Worm (Caenorhabditis elegans) whole organism, L4 larva: ENCODE results near the gene twk-36.

Source experiments
- F26F4.8 ChIP-seq: fragments of 200-800 bp; sonication (Bioruptor generic); conservative IDR thresholded peaks from 2 replicates; pipeline ENCODE4 v1.3.6; 2022; ENCODE audit warnings: missing genetic modification characterization, missing compliant biosample characterization
- F44E2.7 ChIP-seq: fragments of 200-800 bp; sonication (Bioruptor generic); IDR thresholded peaks from 2 replicates; pipeline ENCODE4 v2.1.2; 2022; ENCODE audit warnings: missing genetic modification characterization, missing compliant biosample characterization
- T26A8.4 ChIP-seq: fragments of 200-800 bp; sonication (Bioruptor generic); IDR thresholded peaks from 2 replicates; pipeline ENCODE4 v1.3.6; 2022; ENCODE audit warnings: missing genetic modification characterization, missing compliant biosample characterization
- Y48G9A.11 ChIP-seq: fragments of 200-800 bp; sonication (Bioruptor generic); IDR thresholded peaks from 2 replicates; pipeline ENCODE4 v1.3.6; 2022; ENCODE audit warnings: missing genetic modification reagents, missing genetic modification characterization, missing compliant biosample characterization
- Y5F2A.4 ChIP-seq: fragments of 200-800 bp; sonication (Bioruptor generic); optimal IDR thresholded peaks from 2 replicates; lab custom pipeline; 2018; ENCODE audit warnings: mild to moderate bottlenecking, missing genetic modification characterization, missing compliant biosample characterization
- ZK337.2 ChIP-seq: fragments of 200-800 bp; sonication (Bioruptor generic); IDR thresholded peaks from 2 replicates; pipeline ENCODE4 v1.3.6; 2022; ENCODE audit warnings: missing genetic modification reagents, missing genetic modification characterization, missing compliant biosample characterization
- aha-1 ChIP-seq: fragments of 150-350 bp; peaks from one replicate; lab custom pipeline; 2014; ENCODE audit warnings: missing biosample characterization, missing genetic modification characterization
- arid-1 ChIP-seq: fragments of 200-800 bp; sonication (Bioruptor generic); conservative IDR thresholded peaks from 2 replicates; pipeline ENCODE4 v1.3.6; 2022; ENCODE audit warnings: missing genetic modification reagents, missing genetic modification characterization, missing compliant biosample characterization
- attf-4 ChIP-seq: sonication (generic microtip); optimal IDR thresholded peaks from 3 replicates; lab custom pipeline; 2017; ENCODE audit warnings: missing biosample characterization, missing genetic modification characterization
- ceh-20 ChIP-seq: fragments of 200-800 bp; sonication (Bioruptor generic); IDR thresholded peaks from 2 replicates; pipeline ENCODE4 v1.3.6; 2022; ENCODE audit warnings: missing genetic modification reagents, missing genetic modification characterization, missing compliant biosample characterization
- ceh-32 ChIP-seq: sonication (generic microtip); optimal IDR thresholded peaks from 2 replicates; lab custom pipeline; 2016; ENCODE audit warnings: mild to moderate bottlenecking, missing genetic modification characterization, missing compliant biosample characterization; ENCODE audit not compliant: poor library complexity
- ceh-44 ChIP-seq: fragments of 200-800 bp; sonication (Bioruptor generic); IDR thresholded peaks from 2 replicates; pipeline ENCODE4 v1.3.6; 2022; ENCODE audit warnings: missing genetic modification reagents, missing genetic modification characterization, missing compliant biosample characterization
- ces-1 ChIP-seq: fragments of 150-350 bp; sonication (generic microtip); optimal IDR thresholded peaks from 4 replicates; lab custom pipeline; 2014; ENCODE audit warnings: missing biosample characterization, missing genetic modification reagents, missing genetic modification characterization
- ctbp-1 ChIP-seq: fragments of 200-800 bp; sonication (Bioruptor generic); IDR thresholded peaks from 2 replicates; pipeline ENCODE4 v1.3.6; 2022; ENCODE audit warnings: missing genetic modification reagents, missing genetic modification characterization, missing compliant biosample characterization
- daf-19 ChIP-seq: fragments of 200-800 bp; sonication (Bioruptor generic); conservative IDR thresholded peaks from 2 replicates; pipeline ENCODE4 v1.3.6; 2022; ENCODE audit warnings: missing genetic modification characterization, missing compliant biosample characterization
- dmd-8 ChIP-seq: fragments of 200-800 bp; sonication (Bioruptor generic); IDR thresholded peaks from 2 replicates; pipeline ENCODE4 v1.3.6; 2022; ENCODE audit warnings: missing genetic modification characterization, missing compliant biosample characterization
- dmd-9 ChIP-seq: fragments of 200-800 bp; sonication (Bioruptor generic); IDR thresholded peaks from 2 replicates; pipeline ENCODE4 v1.3.6; 2022; ENCODE audit warnings: missing genetic modification reagents, missing genetic modification characterization, missing compliant biosample characterization
- lim-7 ChIP-seq: fragments of 200-800 bp; sonication (Bioruptor generic); IDR thresholded peaks from 2 replicates; pipeline ENCODE4 v1.3.6; 2022; ENCODE audit warnings: missing genetic modification characterization, missing compliant biosample characterization
- lin-1 ChIP-seq: fragments of 200-800 bp; sonication (Bioruptor generic); IDR thresholded peaks from 2 replicates; pipeline ENCODE4 v1.3.6; 2022; ENCODE audit warnings: missing genetic modification reagents, missing genetic modification characterization, missing compliant biosample characterization
- lin-29 ChIP-seq: fragments of 200-800 bp; sonication (Bioruptor generic); IDR thresholded peaks from 2 replicates; pipeline ENCODE4 v1.3.6; 2022; ENCODE audit warnings: missing genetic modification reagents, missing genetic modification characterization, missing compliant biosample characterization
- lin-39 ChIP-seq: fragments of 150-350 bp; optimal IDR thresholded peaks from 2 replicates; lab custom pipeline; 2014; ENCODE audit warnings: missing biosample characterization, missing genetic modification reagents, missing genetic modification characterization
- mdl-1 ChIP-seq, 2 experiments: fragments of 150-350 bp in 1 of 2; sonication (generic microtip) in 1 of 2; optimal IDR thresholded peaks; 2 replicates each; lab custom pipeline; 2014 to 2017; ENCODE audit warnings: missing biosample characterization in 2 of 2, missing genetic modification characterization in 2 of 2
- mep-1 ChIP-seq: fragments of 150-350 bp; sonication (generic microtip); optimal IDR thresholded peaks from 3 replicates; lab custom pipeline; 2014; ENCODE audit warnings: missing biosample characterization, missing genetic modification characterization
- mes-2 ChIP-seq: sonication (generic microtip); optimal IDR thresholded peaks from 2 replicates; lab custom pipeline; 2016; ENCODE audit warnings: missing genotype, mild to moderate bottlenecking, missing genetic modification characterization, missing compliant biosample characterization; ENCODE audit not compliant: poor library complexity, severe bottlenecking
- mxl-3 ChIP-seq: fragments of 200-800 bp; sonication (Bioruptor generic); optimal IDR thresholded peaks from 2 replicates; lab custom pipeline; 2018; ENCODE audit warnings: mild to moderate bottlenecking, missing genetic modification characterization, missing compliant biosample characterization
- nhr-11 ChIP-seq: fragments of 150-350 bp; optimal IDR thresholded peaks from 2 replicates; lab custom pipeline; 2014; ENCODE audit warnings: missing biosample characterization, missing genetic modification characterization
- nhr-111 ChIP-seq: fragments of 200-800 bp; sonication (Bioruptor generic); optimal IDR thresholded peaks from 2 replicates; lab custom pipeline; 2018; ENCODE audit warnings: mild to moderate bottlenecking, missing genetic modification characterization, missing compliant biosample characterization
- nhr-77 ChIP-seq: fragments of 150-350 bp; optimal IDR thresholded peaks from 2 replicates; lab custom pipeline; 2014; ENCODE audit warnings: missing biosample characterization, missing genetic modification characterization
- sdz-12 ChIP-seq: fragments of 200-800 bp; sonication (Bioruptor generic); optimal IDR thresholded peaks from 2 replicates; lab custom pipeline; 2018; ENCODE audit warnings: mild to moderate bottlenecking, missing genetic modification characterization, missing compliant biosample characterization
- set-16 ChIP-seq: fragments of 200-800 bp; sonication (Bioruptor generic); IDR thresholded peaks from 2 replicates; pipeline ENCODE4 v1.3.6; 2022; ENCODE audit warnings: missing genetic modification reagents, missing genetic modification characterization, missing compliant biosample characterization
- skn-1 ChIP-seq: fragments of 150-350 bp; optimal IDR thresholded peaks from 2 replicates; lab custom pipeline; 2014; ENCODE audit warnings: missing biosample characterization, missing genetic modification characterization
- snpc-1.2 ChIP-seq: fragments of 200-800 bp; sonication (Bioruptor generic); IDR thresholded peaks from 2 replicates; pipeline ENCODE4 v1.3.6; 2022; ENCODE audit warnings: missing genetic modification reagents, missing genetic modification characterization, missing compliant biosample characterization
- snpc-4 ChIP-seq: fragments of 150-350 bp; optimal IDR thresholded peaks from 2 replicates; lab custom pipeline; 2014; ENCODE audit warnings: missing biosample characterization, missing genetic modification characterization
- spr-1 ChIP-seq: sonication (generic microtip); optimal IDR thresholded peaks from 2 replicates; lab custom pipeline; 2016; ENCODE audit warnings: mild to moderate bottlenecking, missing genetic modification characterization, missing compliant biosample characterization
- spr-3 ChIP-seq: fragments of 200-800 bp; sonication (Bioruptor generic); optimal IDR thresholded peaks from 2 replicates; lab custom pipeline; 2018; ENCODE audit warnings: mild to moderate bottlenecking, missing genetic modification characterization, missing compliant biosample characterization
- tag-97 ChIP-seq: fragments of 200-800 bp; sonication (Bioruptor generic); IDR thresholded peaks from 2 replicates; pipeline ENCODE4 v1.3.6; 2022; ENCODE audit warnings: missing genetic modification characterization, missing compliant biosample characterization
- unc-62 ChIP-seq, 3 experiments: fragments of 150-350 bp in 1 of 3; sonication (generic microtip); optimal IDR thresholded peaks in 2 of 3; peaks in 1 of 3; 1 replicate in 1 of 3; 2 replicates in 2 of 3; lab custom pipeline; 2014 to 2017; ENCODE audit warnings: missing biosample characterization in 3 of 3, missing genetic modification characterization in 3 of 3, missing genetic modification reagents in 3 of 3, missing genotype in 1 of 3

twk-36 gene

ce11 chrV:17705814-17706213 is 41.0 kb downstream of the twk-36 start, which contains the start of gene W06D12.6 (continued):
- TF ChIP-seq snpc-1.2 (GFP tag; lab: Robert Waterston, UW) (no peak), ces-1 (GFP tag; lab: Kevin White, UChicago) (no peak)

DNA sequence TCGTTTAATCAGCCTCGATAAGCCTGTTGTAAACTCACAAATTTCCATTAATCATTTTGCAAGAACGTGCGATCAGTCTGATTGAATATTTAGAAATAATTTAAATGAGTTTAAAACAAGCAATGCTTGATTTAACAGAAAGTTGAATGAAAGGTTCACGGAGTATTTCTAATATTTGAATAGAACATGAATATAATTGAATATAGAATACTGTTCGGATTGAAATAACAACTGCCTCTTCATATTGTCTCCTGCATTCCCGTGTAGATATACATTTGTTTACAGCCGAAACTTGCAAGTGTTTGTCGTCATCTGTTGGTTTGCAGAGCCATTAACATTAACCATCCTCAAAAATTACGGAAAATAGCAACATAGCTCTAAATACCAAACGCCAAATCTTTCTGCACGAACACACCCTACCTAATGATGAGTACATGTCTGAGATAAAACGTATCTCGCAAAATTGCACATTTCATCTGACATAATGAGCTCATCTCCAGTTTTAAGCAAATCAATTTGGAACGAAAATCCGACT is 46.1 kb downstream of the twk-36 start, which contains the start of the genes Y26G10.5 and srh-32:
Gene Y26G10.5, minus strand, starts transcription at position 101 of the 535 bp plus-strand sequence.
Gene srh-32, plus strand, starts transcription at position 485 of the 535 bp plus-strand sequence.
- peak; percentile 55 for TF ChIP-seq aha-1 (tag; lab: Kevin White, UChicago)
- no peak for TF ChIP-seq T26A8.4 (GFP tag; lab: Robert Waterston, UW)
- TF ChIP-seq snpc-4 (tag; lab: Kevin White, UChicago) = no peak

DNA sequence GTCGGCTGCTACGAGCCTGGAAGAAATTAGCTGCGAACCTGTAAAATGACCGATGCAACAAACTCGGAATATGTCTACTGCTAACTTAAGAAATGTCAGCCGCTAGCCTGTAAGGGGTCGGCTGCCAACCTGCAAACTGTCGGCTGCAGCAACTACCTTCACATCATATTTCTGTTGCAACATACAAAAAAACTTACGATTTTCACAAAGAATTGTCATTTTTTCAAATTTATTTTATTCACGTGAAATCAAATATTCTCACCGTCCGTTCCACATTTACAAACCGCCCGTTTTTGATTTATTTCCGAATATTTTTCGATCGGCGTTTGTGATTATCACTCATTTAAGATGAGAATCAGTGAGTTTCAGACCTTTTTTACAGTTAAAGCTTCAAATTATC is 47.2 kb downstream of the twk-36 start, which contains the start of gene Y26G10.6:
Gene Y26G10.6, plus strand, starts transcription at position 301 of the 400 bp plus-strand sequence.
- TF ChIP-seq spr-1 (tag; lab: Kevin White, UChicago) = no peak
- TF ChIP-seq ceh-20 (GFP tag; lab: Robert Waterston, UW) = no peak

DNA sequence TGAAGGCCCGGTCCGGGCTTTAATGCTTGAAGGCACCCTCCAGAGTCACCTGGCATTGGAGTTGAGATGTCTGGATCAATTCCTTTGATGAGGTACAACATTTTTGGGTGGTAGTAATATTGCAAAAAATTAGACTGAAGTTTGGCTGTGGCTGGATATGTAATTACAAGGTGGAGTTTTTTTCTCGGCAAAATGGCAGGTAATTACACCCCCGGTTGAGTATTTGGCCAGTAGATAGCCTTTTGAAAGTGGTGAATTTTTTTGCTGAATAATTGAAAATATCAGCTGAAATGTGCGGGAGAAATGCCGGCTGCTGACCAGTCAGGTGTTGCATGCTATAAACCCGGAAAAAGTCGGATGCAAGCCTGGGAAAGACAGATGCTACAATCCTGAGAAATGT is 47.8 kb downstream of the twk-36 start, which contains the start of gene Y26G10.4:
Gene Y26G10.4, minus strand, starts transcription at position 101 of the 400 bp plus-strand sequence.
- no peak for TF ChIP-seq ctbp-1 (GFP tag; lab: Robert Waterston, UW)
- no peak for TF ChIP-seq attf-4 (tag; lab: Kevin White, UChicago)
- no peak for TF ChIP-seq F44E2.7 (GFP tag; lab: Robert Waterston, UW)
- no peak for TF ChIP-seq ceh-20 (GFP tag; lab: Robert Waterston, UW)
- no peak for TF ChIP-seq spr-3
- TF ChIP-seq dmd-9 (GFP tag; lab: Robert Waterston, UW) = no peak
- no peak for TF ChIP-seq nhr-77 (tag; lab: Kevin White, UChicago)
- no peak for TF ChIP-seq daf-19 (GFP tag; lab: Robert Waterston, UW)
- no peak for TF ChIP-seq T26A8.4 (GFP tag; lab: Robert Waterston, UW)
- TF ChIP-seq ceh-44 (GFP tag; lab: Robert Waterston, UW) = no peak
- TF ChIP-seq snpc-1.2 (GFP tag; lab: Robert Waterston, UW) = no peak
- no peak for TF ChIP-seq nhr-11 (tag; lab: Kevin White, UChicago)
- TF ChIP-seq arid-1 (GFP tag; lab: Robert Waterston, UW) = no peak
- TF ChIP-seq lim-7 = no peak
- no peak for TF ChIP-seq sdz-12

ce11 chrV:17696753-17697152 is 50.1 kb downstream of the twk-36 start, which contains the start of gene spp-29:
Gene spp-29 (minus strand): TSS chrV:17696853.
- no peak for TF ChIP-seq Y5F2A.4 (GFP tag; lab: Kevin White, UChicago)
- TF ChIP-seq ceh-20 (GFP tag; lab: Robert Waterston, UW) = no peak
- TF ChIP-seq ZK337.2 (GFP tag; lab: Robert Waterston, UW) = no peak
- TF ChIP-seq unc-62 (GFP tag; optimal IDR thresholded peaks at IDR 0.05 in 1 of 2; lab: Kevin White, UChicago) = no peak
- TF ChIP-seq unc-62 (tag; optimal IDR thresholded peaks at IDR 0.05; lab: Kevin White, UChicago) = no peak
- no peak for TF ChIP-seq dmd-8 (GFP tag; lab: Robert Waterston, UW)
- TF ChIP-seq, all 104 proteins: peak for 0

DNA sequence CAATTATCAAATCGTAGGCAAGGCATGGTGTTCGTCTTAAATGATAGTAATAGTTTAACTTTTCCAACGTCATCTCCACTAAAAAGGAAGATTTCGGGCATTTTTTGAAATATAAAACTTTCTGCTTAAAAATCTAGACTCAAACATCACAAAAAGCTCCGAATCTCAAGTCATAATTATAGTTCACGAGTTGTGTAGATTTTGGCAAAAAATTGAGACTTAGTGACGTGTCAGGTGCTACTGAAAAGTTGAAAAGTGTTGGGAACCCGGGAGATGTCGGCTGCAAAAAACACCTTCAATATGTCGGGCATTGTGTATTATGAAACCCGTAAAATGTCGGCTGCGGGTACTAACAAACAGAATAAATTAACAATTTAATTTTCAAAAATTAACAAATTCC is 51.1 kb downstream of the twk-36 start, which contains the start of gene Y26G10.1:
Gene Y26G10.1, minus strand, starts transcription at position 101 of the 400 bp plus-strand sequence.
- TF ChIP-seq ceh-32 (tag; lab: Kevin White, UChicago) (no peak), mdl-1 (tag; optimal IDR thresholded peaks at IDR 0.05; lab: Kevin White, UChicago) (no peak), F26F4.8 (GFP tag; lab: Robert Waterston, UW) (no peak), lin-1 (GFP tag; lab: Robert Waterston, UW) (no peak), lin-29 (GFP tag; lab: Robert Waterston, UW) (no peak), mes-2 (tag; lab: Kevin White, UChicago) (no peak), lin-39 (tag; lab: Kevin White, UChicago) (no peak), nhr-111 (GFP tag; lab: Kevin White, UChicago) (no peak), Y48G9A.11 (no peak), set-16 (GFP tag; lab: Robert Waterston, UW) (no peak), ceh-20 (GFP tag; lab: Robert Waterston, UW) (no peak), skn-1 (no peak), snpc-4 (tag; lab: Kevin White, UChicago) (no peak), tag-97 (GFP tag; lab: Robert Waterston, UW) (no peak), mep-1 (tag; lab: Kevin White, UChicago) (no peak), mxl-3 (GFP tag; lab: Kevin White, UChicago) (no peak)
